Worm (Caenorhabditis elegans) whole organism, early embryonic: Measurements from ENCODE around the gene nep-13.

ENCODE experiments used
- ceh-36 ChIP-seq: sonication (generic microtip); optimal IDR thresholded peaks from 2 replicates; lab custom pipeline; 2016; ENCODE audit warnings: missing genetic modification characterization, inconsistent platforms, missing compliant biosample characterization
- hmbx-1 ChIP-seq: sonication (generic microtip); optimal IDR thresholded peaks from 2 replicates; lab custom pipeline; 2016; ENCODE audit warnings: mild to moderate bottlenecking, missing genetic modification characterization, missing compliant biosample characterization
- hmg-4 ChIP-seq: fragments of 200-800 bp; sonication (Bioruptor generic); optimal IDR thresholded peaks from 2 replicates; lab custom pipeline; 2018; ENCODE audit warnings: mild to moderate bottlenecking, missing genetic modification characterization, missing compliant biosample characterization
- sea-1 ChIP-seq: fragments of 200-800 bp; sonication (Bioruptor generic); conservative IDR thresholded peaks from 2 replicates; pipeline ENCODE4 v1.3.6; 2022; ENCODE audit warnings: missing genetic modification characterization, missing compliant biosample characterization
- tbx-11 ChIP-seq: fragments of 200-800 bp; sonication (Bioruptor generic); IDR thresholded peaks from 2 replicates; pipeline ENCODE4 v1.3.6; 2022; ENCODE audit warnings: missing genetic modification characterization, missing compliant biosample characterization

ce11 chrII:3270598-3270997 lies 11.9 kb upstream of the nep-13 start:
- no peak for TF ChIP-seq sea-1 (GFP tag; lab: Robert Waterston, UW)
- TF ChIP-seq tbx-11 (GFP tag; lab: Robert Waterston, UW) = no peak
- no peak for TF ChIP-seq hmg-4 (GFP tag; lab: Kevin White, UChicago)
- TF ChIP-seq hmbx-1 (tag; lab: Kevin White, UChicago) = no peak
- no peak for TF ChIP-seq ceh-36
